Fruit fly (Drosophila melanogaster) whole organism, pupa: ENCODE measurements around the gene Sdr.

Experiments
- CG14655 ChIP-seq: fragments of 200-800 bp; sonication (Bioruptor generic); optimal IDR thresholded peaks from 3 replicates; lab custom pipeline; 2017; ENCODE audit warnings: mild to moderate bottlenecking, missing biosample characterization, missing genetic modification reagents, missing genetic modification characterization
- CG15710 ChIP-seq: fragments of 200-800 bp; sonication (Bioruptor generic); optimal IDR thresholded peaks from 2 replicates; lab custom pipeline; 2018; ENCODE audit warnings: missing biosample characterization, mild to moderate bottlenecking, missing genetic modification characterization, moderate library complexity
- CG32121 ChIP-seq: fragments of 200-800 bp; sonication (Bioruptor generic); IDR thresholded peaks from 2 replicates; pipeline ENCODE4 v1.3.6; 2022; ENCODE audit warnings: missing biosample characterization, missing genetic modification characterization
- CG4496 ChIP-seq: fragments of 200-800 bp; sonication (Bioruptor generic); IDR thresholded peaks from 3 replicates; pipeline ENCODE4 v1.3.6; 2022; ENCODE audit warnings: missing biosample characterization, missing genetic modification characterization
- D1 ChIP-seq: fragments of 200-800 bp; sonication (Bioruptor generic); optimal IDR thresholded peaks from 2 replicates; lab custom pipeline; 2018; ENCODE audit warnings: missing biosample characterization, mild to moderate bottlenecking, missing genetic modification characterization, moderate library complexity
- Pif1A ChIP-seq: fragments of 200-800 bp; sonication (Bioruptor generic); optimal IDR thresholded peaks from 3 replicates; lab custom pipeline; 2016; ENCODE audit warnings: missing biosample characterization, missing genetic modification characterization
- Pif1B ChIP-seq: fragments of 200-800 bp; sonication (Bioruptor generic); optimal IDR thresholded peaks from 3 replicates; lab custom pipeline; 2016; ENCODE audit warnings: missing biosample characterization, missing genetic modification characterization
- Snoo ChIP-seq: fragments of 200-800 bp; sonication (Bioruptor generic); optimal IDR thresholded peaks from 3 replicates; lab custom pipeline; 2017; ENCODE audit warnings: missing biosample characterization, mild to moderate bottlenecking, missing genetic modification characterization, inconsistent platforms

DNA sequence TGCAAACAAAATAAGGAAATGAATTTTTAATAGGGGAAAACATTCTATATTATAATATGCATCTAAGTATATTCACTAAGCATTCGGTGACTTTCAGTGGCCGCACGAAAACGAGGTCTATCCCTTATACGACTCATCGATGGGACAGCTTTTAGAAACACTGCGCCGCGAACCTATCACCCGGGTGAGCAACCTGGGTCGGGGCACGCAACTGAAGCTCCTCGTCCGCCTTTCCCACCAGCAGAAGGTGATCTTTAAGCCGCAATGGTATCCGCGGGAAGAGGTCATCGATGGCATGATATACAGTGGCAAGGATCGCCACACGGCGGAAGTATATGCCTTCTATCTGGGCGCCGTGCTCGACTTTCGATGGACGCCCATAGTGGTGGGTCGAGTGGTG is 37.6 kb upstream of the Sdr start:
- TF ChIP-seq CG14655 (GFP tag; lab: Kevin White, UChicago) (no peak), CG4496 (no peak), CG32121 (GFP tag; lab: Robert Waterston, UW) (no peak), Pif1B (GFP tag; lab: Kevin White, UChicago) (no peak), D1 (tag; lab: Kevin White, UChicago) (no peak), Pif1A (GFP tag; lab: Kevin White, UChicago) (no peak), Snoo (tag; lab: Kevin White, UChicago) (no peak), CG15710 (tag; lab: Kevin White, UChicago) (no peak)
